Fruit fly (Drosophila melanogaster): ENCODE results near the gene ppk28.
A peak's percentile ranks its signal among the peaks of the same experiment; 100 is the strongest.

The ppk28 gene

DNA sequence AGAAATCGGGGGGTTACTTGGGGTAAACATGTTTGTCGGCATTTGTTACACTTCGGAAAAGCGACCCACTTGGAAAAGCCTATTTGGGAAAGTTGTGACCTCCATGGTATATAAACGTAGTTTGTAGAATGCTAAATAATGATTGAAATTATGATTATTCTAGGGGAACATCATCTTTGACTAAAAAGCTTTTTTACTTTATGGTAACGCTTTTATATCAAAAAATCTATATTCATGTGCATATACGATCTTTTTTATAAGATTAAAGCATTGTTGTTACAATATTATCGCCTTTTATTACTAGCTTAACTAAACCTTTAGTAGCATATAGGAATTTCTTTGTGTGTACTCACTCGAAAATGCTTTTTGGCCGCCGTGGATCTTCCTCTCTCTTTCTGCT, 28.4 kb downstream of the ppk28 start (continued):
- no peak for TF ChIP-seq BEAF-32 (GFP tag; optimal IDR thresholded peaks at IDR 0.05)
- no peak for TF ChIP-seq CG9797 (GFP tag; optimal IDR thresholded peaks at IDR 0.05)
- no peak for TF ChIP-seq repo (GFP tag; optimal IDR thresholded peaks at IDR 0.05)
- no peak for TF ChIP-seq CG14050 (GFP tag; IDR thresholded peaks at IDR 0.05)
- TF ChIP-seq maf-S (GFP tag; optimal IDR thresholded peaks at IDR 0.05), result no peak
- TF ChIP-seq az2 (GFP tag; optimal IDR thresholded peaks at IDR 0.05), result peak; percentile 34
- no peak for TF ChIP-seq Optix (GFP tag; IDR thresholded peaks at IDR 0.05)
- peak; percentile 60 for TF ChIP-seq CG2120 (GFP tag; optimal IDR thresholded peaks at IDR 0.05)
- no peak for TF ChIP-seq grn (GFP tag; optimal IDR thresholded peaks at IDR 0.05)
- no peak for TF ChIP-seq cwo (GFP tag; optimal IDR thresholded peaks at IDR 0.05)
- peak; percentile 18 for TF ChIP-seq org-1 (GFP tag; optimal IDR thresholded peaks at IDR 0.05)
- TF ChIP-seq CG33213 (GFP tag; optimal IDR thresholded peaks at IDR 0.05), result no peak
- no peak for TF ChIP-seq Jarid2 (GFP tag; optimal IDR thresholded peaks at IDR 0.05)
- TF ChIP-seq bbx (GFP tag; IDR thresholded peaks at IDR 0.05; ENCODE audit: partially characterized antibody), result no peak
- peak; percentile 6 for TF ChIP-seq sd (tag; optimal IDR thresholded peaks at IDR 0.05)
- peak; percentile 41; the same call in 1 of the 3 replicates for TF ChIP-seq so (GFP tag; IDR thresholded peaks at IDR 0.05)
- TF ChIP-seq CG30431 (GFP tag; optimal IDR thresholded peaks at IDR 0.05), result no peak
- TF ChIP-seq CG17361 (GFP tag; IDR thresholded peaks at IDR 0.05), result peak; percentile 76
- no peak for TF ChIP-seq gcm2 (GFP tag; optimal IDR thresholded peaks at IDR 0.05)
- no peak for TF ChIP-seq Atf6 (GFP tag; IDR thresholded peaks at IDR 0.05)
- TF ChIP-seq CG8478 (optimal IDR thresholded peaks at IDR 0.05), result no peak
- TF ChIP-seq sc (optimal IDR thresholded peaks at IDR 0.05), result no peak
- peak; percentile 10 for TF ChIP-seq sc (GFP tag; optimal IDR thresholded peaks at IDR 0.05)
- peak; percentile 42 for TF ChIP-seq gcm (GFP tag; optimal IDR thresholded peaks at IDR 0.05)
- TF ChIP-seq E2f2 (GFP tag; IDR thresholded peaks at IDR 0.05), result peak; percentile 35; the same call in 1 of the 2 replicates
- peak; percentile 12 for TF ChIP-seq Hsf (GFP tag; optimal IDR thresholded peaks at IDR 0.05)
- peak; percentile 28 for TF ChIP-seq CG11398 (GFP tag; optimal IDR thresholded peaks at IDR 0.05)
- TF ChIP-seq lmd (GFP tag; IDR thresholded peaks at IDR 0.05), result peak; percentile 41
- TF ChIP-seq CG1529 (GFP tag; optimal IDR thresholded peaks at IDR 0.05), result peak; percentile 18
- peak; percentile 56; the same call in 1 of the 3 replicates for TF ChIP-seq dysf (GFP tag; IDR thresholded peaks at IDR 0.05)
- TF ChIP-seq Dek (tag; optimal IDR thresholded peaks at IDR 0.05), result peak; percentile 17
- TF ChIP-seq slbo (GFP tag; IDR thresholded peaks at IDR 0.05), result peak; percentile 37; the same call in 1 of the 2 replicates
- TF ChIP-seq mld (GFP tag; IDR thresholded peaks at IDR 0.05; ENCODE audit: partially characterized antibody), result no peak
- peak; percentile 9 for TF ChIP-seq pum (GFP tag; optimal IDR thresholded peaks at IDR 0.05)
- TF ChIP-seq CG15269 (tag; optimal IDR thresholded peaks at IDR 0.05), result peak; percentile 60
- TF ChIP-seq knrl (GFP tag; IDR thresholded peaks at IDR 0.05; ENCODE audit: partially characterized antibody), result no peak
- TF ChIP-seq HLH54F (GFP tag; optimal IDR thresholded peaks at IDR 0.05), result no peak
- no peak for TF ChIP-seq Dp (GFP tag; optimal IDR thresholded peaks at IDR 0.05)
- TF ChIP-seq Med (GFP tag), result peak; percentile 81
- TF ChIP-seq Tbp (GFP tag; optimal IDR thresholded peaks at IDR 0.05), result no peak
- no peak for TF ChIP-seq her (GFP tag; optimal IDR thresholded peaks at IDR 0.05)
- TF ChIP-seq CG1792 (GFP tag; optimal IDR thresholded peaks at IDR 0.05), result no peak
- no peak for TF ChIP-seq pzg (GFP tag; optimal IDR thresholded peaks at IDR 0.05)
- peak; percentile 44; the same call in 1 of the 2 replicates for TF ChIP-seq ttk (GFP tag; IDR thresholded peaks at IDR 0.05)
- TF ChIP-seq Ada2b (GFP tag; IDR thresholded peaks at IDR 0.05), result 0 out of 2 replicates have a peak, but pooled peaks have one; percentile 31
- TF ChIP-seq seq (GFP tag; IDR thresholded peaks at IDR 0.05), result 0 out of 2 replicates have a peak, but pooled peaks have one; percentile 17
- no peak for TF ChIP-seq eyg (GFP tag; optimal IDR thresholded peaks at IDR 0.05)
- peak; percentile 26 for TF ChIP-seq lab (GFP tag; optimal IDR thresholded peaks at IDR 0.05)
- no peak for TF ChIP-seq GATAe (GFP tag; conservative IDR thresholded peaks at IDR 0.05)
- TF ChIP-seq Fer3 (tag; optimal IDR thresholded peaks at IDR 0.05), result peak; percentile 12
- peak; percentile 53 to 80 for TF ChIP-seq bsh (GFP tag; optimal IDR thresholded peaks at IDR 0.05)
- TF ChIP-seq ems (GFP tag; optimal IDR thresholded peaks at IDR 0.05), result no peak

Data from whole organism, embryonic.